Worm (Caenorhabditis elegans) whole organism, L1 larva: Measurements from ENCODE around the gene nphp-4.

Experiments used
- aly-2 ChIP-seq: fragments of 150-350 bp; optimal IDR thresholded peaks from 2 replicates; lab custom pipeline; 2014; ENCODE audit warnings: missing biosample characterization, missing genetic modification characterization
- ceh-63 ChIP-seq: fragments of 200-800 bp; sonication (Bioruptor generic); optimal IDR thresholded peaks from 2 replicates; lab custom pipeline; 2018; ENCODE audit warnings: mild to moderate bottlenecking, missing genetic modification characterization, missing compliant biosample characterization
- ceh-8 ChIP-seq: fragments of 200-800 bp; sonication (Bioruptor generic); optimal IDR thresholded peaks from 2 replicates; lab custom pipeline; 2018; ENCODE audit warnings: mild to moderate bottlenecking, missing genetic modification characterization, moderate library complexity, missing compliant biosample characterization
- ces-1 ChIP-seq: fragments of 150-350 bp; optimal IDR thresholded peaks from 2 replicates; lab custom pipeline; 2014; ENCODE audit warnings: missing biosample characterization, missing genetic modification reagents, missing genetic modification characterization
- dsc-1 ChIP-seq: sonication (generic microtip); optimal IDR thresholded peaks from 2 replicates; lab custom pipeline; 2016; ENCODE audit warnings: mild to moderate bottlenecking, missing genetic modification characterization, missing compliant biosample characterization
- efl-1 ChIP-seq, 4 experiments: fragments of 150-350 bp; optimal IDR thresholded peaks in 3 of 4; peaks in 1 of 4; 1 replicate in 1 of 4; 2 replicates in 3 of 4; lab custom pipeline; 2014; ENCODE audit warnings: missing biosample characterization in 2 of 4, missing genetic modification characterization in 2 of 4, missing genetic modification reagents in 2 of 4
- egl-27 ChIP-seq, 2 experiments: fragments of 150-350 bp in 1 of 2; sonication (generic microtip); optimal IDR thresholded peaks; 3 replicates each; lab custom pipeline; 2017 to 2018; ENCODE audit warnings: missing biosample characterization in 2 of 2, missing genetic modification characterization in 2 of 2, missing genetic modification reagents in 2 of 2
- fkh-8 ChIP-seq: sonication (generic microtip); optimal IDR thresholded peaks from 2 replicates; lab custom pipeline; 2016; ENCODE audit warnings: mild to moderate bottlenecking, missing genetic modification characterization, missing compliant biosample characterization
- fos-1 ChIP-seq: fragments of 150-350 bp; optimal IDR thresholded peaks from 2 replicates; lab custom pipeline; 2014; ENCODE audit warnings: missing biosample characterization, missing genetic modification characterization
- hlh-4 ChIP-seq: sonication (generic microtip); optimal IDR thresholded peaks from 2 replicates; lab custom pipeline; 2016; ENCODE audit warnings: mild to moderate bottlenecking, missing genetic modification characterization, missing compliant biosample characterization
- lin-13 ChIP-seq: fragments of 150-350 bp; optimal IDR thresholded peaks from 2 replicates; lab custom pipeline; 2014; ENCODE audit warnings: missing biosample characterization, missing genetic modification reagents, missing genetic modification characterization
- lin-14 ChIP-seq: fragments of 200-800 bp; sonication (Bioruptor generic); optimal IDR thresholded peaks from 2 replicates; lab custom pipeline; 2018; ENCODE audit warnings: mild to moderate bottlenecking, missing genetic modification characterization, moderate library complexity, missing compliant biosample characterization
- mab-9 ChIP-seq: fragments of 200-800 bp; sonication (Bioruptor generic); IDR thresholded peaks from 2 replicates; pipeline ENCODE4 v1.3.6; 2022; ENCODE audit warnings: missing genetic modification reagents, missing genetic modification characterization, missing compliant biosample characterization
- mep-1 ChIP-seq: fragments of 150-350 bp; optimal IDR thresholded peaks from 2 replicates; lab custom pipeline; 2014; ENCODE audit warnings: missing biosample characterization, missing genetic modification characterization
- nhr-11 ChIP-seq: fragments of 150-350 bp; optimal IDR thresholded peaks from 2 replicates; lab custom pipeline; 2014; ENCODE audit warnings: missing biosample characterization, missing genetic modification characterization
- nhr-12 ChIP-seq: sonication (generic microtip); optimal IDR thresholded peaks from 2 replicates; lab custom pipeline; 2017; ENCODE audit warnings: missing biosample characterization, missing genetic modification characterization
- nhr-19 ChIP-seq: fragments of 200-800 bp; sonication (Bioruptor generic); conservative IDR thresholded peaks from 2 replicates; pipeline ENCODE4 v1.3.6; 2022; ENCODE audit warnings: missing genetic modification characterization, missing compliant biosample characterization
- nhr-71 ChIP-seq: sonication (generic microtip); optimal IDR thresholded peaks from 2 replicates; lab custom pipeline; 2016; ENCODE audit warnings: mild to moderate bottlenecking, missing genetic modification characterization, moderate library complexity, missing compliant biosample characterization
- nhr-76 ChIP-seq: sonication (generic microtip); optimal IDR thresholded peaks from 2 replicates; lab custom pipeline; 2017; ENCODE audit warnings: missing biosample characterization, missing genetic modification characterization
- nhr-84 ChIP-seq: sonication (generic microtip); optimal IDR thresholded peaks from 2 replicates; lab custom pipeline; 2017; ENCODE audit warnings: missing biosample characterization, missing genetic modification characterization
- nhr-90 ChIP-seq: sonication (generic microtip); optimal IDR thresholded peaks from 2 replicates; lab custom pipeline; 2016; ENCODE audit warnings: mild to moderate bottlenecking, missing genetic modification characterization, missing compliant biosample characterization; ENCODE audit not compliant: poor library complexity
- pag-3 ChIP-seq: sonication (generic microtip); optimal IDR thresholded peaks from 2 replicates; lab custom pipeline; 2017; ENCODE audit warnings: missing genetic modification characterization, mild to moderate bottlenecking, missing compliant biosample characterization, antibody characterized with exemption, borderline replicate concordance; ENCODE audit not compliant: insufficient read depth
- skn-1 ChIP-seq: fragments of 150-350 bp; optimal IDR thresholded peaks from 2 replicates; lab custom pipeline; 2014; ENCODE audit warnings: missing biosample characterization, missing genetic modification characterization
- snpc-4 ChIP-seq: fragments of 150-350 bp; optimal IDR thresholded peaks from 2 replicates; lab custom pipeline; 2014; ENCODE audit warnings: missing biosample characterization, missing genetic modification characterization
- snu-23 ChIP-seq: sonication (generic microtip); optimal IDR thresholded peaks from 2 replicates; lab custom pipeline; 2016; ENCODE audit warnings: missing genetic modification characterization, missing compliant biosample characterization
- sptf-1 ChIP-seq: fragments of 150-350 bp; optimal IDR thresholded peaks from 2 replicates; lab custom pipeline; 2014; ENCODE audit warnings: missing biosample characterization, missing genetic modification characterization
- unc-30 ChIP-seq: sonication (generic microtip); optimal IDR thresholded peaks from 2 replicates; lab custom pipeline; 2017; ENCODE audit warnings: missing biosample characterization, missing genetic modification characterization
- unc-86 ChIP-seq: sonication (generic microtip); optimal IDR thresholded peaks from 2 replicates; lab custom pipeline; 2016; ENCODE audit warnings: missing genetic modification characterization, missing compliant biosample characterization
- unc-98 ChIP-seq: fragments of 200-800 bp; sonication (Bioruptor generic); IDR thresholded peaks from 2 replicates; pipeline ENCODE4 v1.3.6; 2022; ENCODE audit warnings: missing genetic modification characterization, missing compliant biosample characterization

Gene nphp-4

ce11 chrV:11876657-11877056 is 33.1 kb upstream of the nphp-4 start:
- TF ChIP-seq aly-2 (tag; lab: Kevin White, UChicago) (no peak), lin-14 (GFP tag; lab: Kevin White, UChicago) (no peak), nhr-84 (tag; lab: Kevin White, UChicago) (no peak), unc-98 (GFP tag; lab: Robert Waterston, UW) (no peak), nhr-90 (tag; lab: Kevin White, UChicago) (no peak), fkh-8 (tag; lab: Kevin White, UChicago) (no peak), skn-1 (tag; lab: Kevin White, UChicago) (no peak), egl-27 (tag; optimal IDR thresholded peaks at IDR 0.05; lab: Kevin White, UChicago) (no peak), unc-86 (tag; lab: Kevin White, UChicago) (no peak), ceh-63 (GFP tag; lab: Kevin White, UChicago) (no peak), hlh-4 (tag; lab: Kevin White, UChicago) (no peak), nhr-76 (tag; lab: Kevin White, UChicago) (no peak), efl-1 (optimal IDR thresholded peaks at IDR 0.05; lab: Kevin White, UChicago) (no peak), efl-1 (GFP tag; optimal IDR thresholded peaks at IDR 0.05 in 1 of 2; lab: Kevin White, UChicago) (no peak), mep-1 (tag; lab: Kevin White, UChicago) (no peak), mab-9 (GFP tag; lab: Robert Waterston, UW) (no peak), nhr-19 (GFP tag; lab: Robert Waterston, UW) (no peak)

DNA sequence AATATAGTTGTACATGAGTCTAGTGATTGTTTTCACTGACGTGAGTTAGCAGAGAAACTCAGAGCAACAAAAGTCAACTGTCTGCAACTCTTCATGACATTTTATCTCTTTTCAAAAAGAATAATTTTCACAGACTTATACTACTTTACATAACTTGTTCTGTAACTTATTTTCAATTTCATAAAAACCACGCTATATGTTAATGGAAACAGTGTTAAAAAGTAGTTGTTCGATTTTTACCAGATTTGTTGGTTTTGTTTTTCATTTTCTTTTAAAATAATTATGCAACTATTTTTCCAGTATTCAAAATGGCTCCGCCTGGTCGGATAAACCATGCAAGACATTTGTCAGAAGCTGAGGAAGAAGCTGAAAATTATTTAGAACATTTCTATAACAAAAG is 31.5 kb upstream of the nphp-4 start, which contains the start of gene sulp-4:
TSS of gene sulp-4 (plus strand) at position 301 of the 400 bp plus-strand sequence.
- TF ChIP-seq efl-1 (optimal IDR thresholded peaks at IDR 0.05; lab: Kevin White, UChicago): no peak
- TF ChIP-seq efl-1 (GFP tag; optimal IDR thresholded peaks at IDR 0.05 in 1 of 2; lab: Kevin White, UChicago): peak in 1 of 2 experiments; percentile 58
- TF ChIP-seq unc-30 (tag; lab: Kevin White, UChicago): no peak

DNA sequence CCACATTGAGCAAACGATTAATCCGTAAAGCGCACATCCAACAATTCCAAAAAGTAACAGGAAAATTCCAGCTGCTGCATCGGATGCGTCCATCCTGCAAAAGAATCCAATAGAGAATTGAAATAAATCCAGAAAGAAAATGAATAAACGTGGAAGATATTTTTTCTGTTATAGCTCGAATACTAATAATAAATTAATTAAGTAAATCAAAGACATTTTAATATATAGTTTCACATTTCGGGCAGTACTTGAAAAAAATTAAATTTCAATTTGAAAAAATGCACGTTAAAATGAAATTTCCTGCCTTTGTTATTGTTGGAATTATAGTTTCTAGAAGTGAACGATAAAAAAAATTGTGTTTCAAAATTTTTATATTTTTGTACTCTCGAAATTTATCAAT is 24.6 kb upstream of the nphp-4 start, which contains the start of gene R13H4.7:
TSS of gene R13H4.7 (minus strand) at position 101 of the 400 bp plus-strand sequence.
- no peak for TF ChIP-seq dsc-1 (tag; lab: Kevin White, UChicago)
- TF ChIP-seq sptf-1 (tag; lab: Kevin White, UChicago): no peak

ce11 chrV:11862817-11863216 is 19.3 kb upstream of the nphp-4 start, which contains the start of gene R13H4.6:
TSS of gene R13H4.6 (plus strand) at chrV:11863117.
- TF ChIP-seq ceh-8: no peak
- TF ChIP-seq efl-1 (optimal IDR thresholded peaks at IDR 0.05; lab: Kevin White, UChicago): no peak
- TF ChIP-seq efl-1 (GFP tag; optimal IDR thresholded peaks at IDR 0.05 in 1 of 2; lab: Kevin White, UChicago): peak in 1 of 2 experiments; percentile 3

- TF ChIP-seq snpc-4 (tag; lab: Kevin White, UChicago): no peak
- peak; percentile 10 for TF ChIP-seq fos-1
- peak; percentile 31 for TF ChIP-seq nhr-71 (tag; lab: Kevin White, UChicago)
- TF ChIP-seq ceh-8: peak; percentile 63
- no peak for TF ChIP-seq nhr-84 (tag; lab: Kevin White, UChicago)
- peak; percentile 13 for TF ChIP-seq lin-14 (GFP tag; lab: Kevin White, UChicago)
- peak; percentile 36 for TF ChIP-seq fkh-8 (tag; lab: Kevin White, UChicago)
Measured at ce11 chrV:11861880-11862544, 18.5 kb upstream of the nphp-4 start.

DNA sequence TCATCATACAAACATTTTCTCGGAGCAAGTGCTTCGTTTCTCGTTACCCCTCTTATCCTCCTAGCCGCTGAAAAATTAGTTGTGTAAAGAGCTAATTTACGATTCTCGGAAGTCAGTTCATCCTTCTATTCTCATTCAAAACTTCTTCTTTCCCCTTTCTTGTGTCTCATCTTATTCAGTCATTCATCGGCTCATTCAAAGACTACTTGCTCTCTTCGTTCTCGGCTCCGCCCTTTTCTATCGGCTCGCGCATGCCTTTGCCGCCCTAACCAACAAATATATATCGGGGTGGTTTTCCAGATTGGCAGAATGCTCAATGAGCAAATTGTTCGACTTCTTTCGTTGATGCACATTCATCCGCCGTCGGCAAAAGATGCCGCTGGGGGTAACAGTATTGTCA is 16.8 kb upstream of the nphp-4 start, which contains the start of gene R13H4.5:
TSS of gene R13H4.5 (plus strand) at position 301 of the 400 bp plus-strand sequence.
- TF ChIP-seq lin-14 (GFP tag; lab: Kevin White, UChicago): peak; percentile 50
- no peak for TF ChIP-seq snu-23 (GFP tag; lab: Kevin White, UChicago)
- TF ChIP-seq ces-1: no peak
- TF ChIP-seq fkh-8 (tag; lab: Kevin White, UChicago): no peak
- TF ChIP-seq nhr-12 (tag; lab: Kevin White, UChicago): no peak
- no peak for TF ChIP-seq lin-13 (GFP tag; lab: Kevin White, UChicago)
- no peak for TF ChIP-seq nhr-11
- peak; percentile 4 for TF ChIP-seq dsc-1 (tag; lab: Kevin White, UChicago)
- TF ChIP-seq pag-3 (tag; lab: Kevin White, UChicago): no peak
- TF ChIP-seq nhr-76 (tag; lab: Kevin White, UChicago): no peak
